Worm (Caenorhabditis elegans) whole organism, young adult: ENCODE measurements around the gene srr-8.

Experiments
- F10E7.11 ChIP-seq: sonication (generic microtip); optimal IDR thresholded peaks from 2 replicates; lab custom pipeline; 2017; ENCODE audit warnings: mild to moderate bottlenecking, missing genetic modification characterization, moderate library complexity, missing compliant biosample characterization
- Y95B8A.8 ChIP-seq: fragments of 200-800 bp; sonication (Bioruptor generic); IDR thresholded peaks from 2 replicates; pipeline ENCODE4 v1.3.6; 2022; ENCODE audit warnings: missing genetic modification reagents, missing genetic modification characterization, missing compliant biosample characterization
- dpl-1 ChIP-seq: fragments of 150-350 bp; optimal IDR thresholded peaks from 2 replicates; lab custom pipeline; 2014; ENCODE audit warnings: missing biosample characterization, missing genetic modification reagents, missing genetic modification characterization
- ets-4 ChIP-seq: fragments of 200-800 bp; sonication (Bioruptor generic); optimal IDR thresholded peaks from 2 replicates; lab custom pipeline; 2018; ENCODE audit warnings: mild to moderate bottlenecking, missing genetic modification characterization, missing compliant biosample characterization
- him-1 ChIP-seq: sonication (generic microtip); optimal IDR thresholded peaks from 2 replicates; lab custom pipeline; 2016; ENCODE audit warnings: missing genotype, missing genetic modification reagents, missing genetic modification characterization, missing compliant biosample characterization
- lsy-27 ChIP-seq: sonication (generic microtip); optimal IDR thresholded peaks from 2 replicates; lab custom pipeline; 2017; ENCODE audit warnings: missing genetic modification characterization, mild to moderate bottlenecking, missing compliant biosample characterization, antibody characterized with exemption, missing genotype, borderline replicate concordance; ENCODE audit not compliant: insufficient read depth
- mxl-1 ChIP-seq: sonication (generic microtip); optimal IDR thresholded peaks from 2 replicates; lab custom pipeline; 2016; ENCODE audit warnings: missing genetic modification characterization, missing compliant biosample characterization
- nfya-1 ChIP-seq: sonication (generic microtip); optimal IDR thresholded peaks from 2 replicates; lab custom pipeline; 2017; ENCODE audit warnings: antibody characterized with exemption, missing compliant biosample characterization, missing genetic modification characterization, borderline replicate concordance; ENCODE audit not compliant: insufficient read depth
- snpc-4 ChIP-seq, 5 experiments: fragments of 150-350 bp in 1 of 5; sonication (generic microtip) in 4 of 5; optimal IDR thresholded peaks; 2 replicates each; lab custom pipeline; 2014 to 2018; ENCODE audit warnings: missing genetic modification characterization in 5 of 5, missing biosample characterization in 3 of 5, antibody characterized with exemption in 2 of 5, mild to moderate bottlenecking in 2 of 5, missing compliant biosample characterization in 2 of 5, missing genotype in 2 of 5, moderate library complexity in 2 of 5, missing genetic modification reagents in 1 of 5
- sptf-2 ChIP-seq: fragments of 200-800 bp; sonication (Bioruptor generic); optimal IDR thresholded peaks from 2 replicates; lab custom pipeline; 2018; ENCODE audit warnings: mild to moderate bottlenecking, missing genetic modification characterization, missing compliant biosample characterization
- unc-130 ChIP-seq: sonication (generic microtip); optimal IDR thresholded peaks from 2 replicates; lab custom pipeline; 2016; ENCODE audit warnings: missing genetic modification reagents, missing genetic modification characterization, missing compliant biosample characterization
- unc-62 ChIP-seq: fragments of 150-350 bp; optimal IDR thresholded peaks from 2 replicates; lab custom pipeline; 2014; ENCODE audit warnings: missing biosample characterization, missing genetic modification reagents, missing genetic modification characterization
- ztf-18 ChIP-seq: sonication (generic microtip); optimal IDR thresholded peaks from 2 replicates; lab custom pipeline; 2016; ENCODE audit warnings: missing genotype, mild to moderate bottlenecking, missing genetic modification characterization, missing compliant biosample characterization

DNA sequence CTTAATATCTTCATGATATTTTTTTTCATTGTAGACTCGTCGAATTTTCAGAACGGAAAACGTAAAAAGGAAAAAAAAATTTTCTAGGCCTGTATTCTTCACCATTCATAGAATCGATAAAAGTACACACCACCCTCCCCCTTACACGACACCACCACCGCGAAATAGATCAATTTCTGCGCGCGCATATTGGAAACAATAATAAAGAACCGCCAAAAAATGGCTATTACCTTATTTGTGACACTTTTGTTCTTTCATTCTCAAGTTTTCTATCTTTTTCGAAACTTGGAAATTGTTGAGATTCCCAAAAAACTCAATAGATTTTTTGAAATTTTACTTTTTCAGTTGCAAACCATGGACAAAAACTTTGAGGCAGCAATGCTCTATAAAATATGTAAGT, 26.3 kb upstream of the srr-8 start, which contains the start of gene F26G5.1:
- TF ChIP-seq ztf-18 (tag; lab: Kevin White, UChicago) (no peak), unc-130 (no peak), dpl-1 (peak; percentile 33), lsy-27 (no peak), mxl-1 (no peak), unc-62 (no peak), nfya-1 (no peak), him-1 (tag; lab: Kevin White, UChicago) (no peak), Y95B8A.8 (GFP tag; lab: Robert Waterston, UW) (no peak), F10E7.11 (tag; lab: Kevin White, UChicago) (no peak), ets-4 (GFP tag; lab: Kevin White, UChicago) (no peak), snpc-4 (GFP tag; optimal IDR thresholded peaks at IDR 0.05; lab: Kevin White, UChicago) (no peak), snpc-4 (tag; optimal IDR thresholded peaks at IDR 0.05; lab: Kevin White, UChicago) (no peak), sptf-2 (GFP tag; lab: Kevin White, UChicago) (no peak)
